Fruit fly (Drosophila melanogaster): ENCODE data around the gene CG3213.

CG3213 gene

DNA sequence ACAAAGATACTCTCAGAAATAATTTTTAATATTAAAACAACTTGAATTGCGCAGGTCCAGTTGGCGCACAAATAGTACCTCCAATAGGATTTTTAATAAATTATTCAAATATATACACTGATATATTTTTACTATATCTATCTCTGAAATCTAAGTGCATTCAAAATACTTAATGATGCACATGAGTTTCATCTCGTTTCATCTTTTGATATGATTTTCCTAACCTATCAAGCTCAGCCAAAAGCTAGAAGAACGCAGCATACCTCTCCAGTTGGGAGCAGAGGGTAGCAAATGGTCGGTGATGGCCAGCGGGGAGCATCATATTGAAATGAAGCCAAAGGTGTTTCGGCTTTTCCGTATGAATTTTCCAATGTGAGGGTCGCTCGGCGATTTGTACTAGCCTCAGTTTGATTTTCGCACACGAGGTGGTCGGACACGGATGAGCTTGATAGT is 5.3 kb upstream of the CG3213 start, which contains the start of gene CG8852 (continued):
- peak; percentile 72 for TF ChIP-seq Med (GFP tag)
- no peak for TF ChIP-seq CG18599 (GFP tag; optimal IDR thresholded peaks at IDR 0.05)
- 0 out of 3 replicates have a peak, but pooled peaks have one; percentile 27 for TF ChIP-seq zfh1 (GFP tag; IDR thresholded peaks at IDR 0.05)
- no peak for TF ChIP-seq pb (GFP tag; optimal IDR thresholded peaks at IDR 0.05)
- no peak for TF ChIP-seq CG11504 (tag; optimal IDR thresholded peaks at IDR 0.05)
- peak; percentile 16 for TF ChIP-seq CG6765 (GFP tag; optimal IDR thresholded peaks at IDR 0.05)
- no peak for TF ChIP-seq CG13624 (GFP tag; optimal IDR thresholded peaks at IDR 0.05)
- no peak for TF ChIP-seq CG1233 (GFP tag; optimal IDR thresholded peaks at IDR 0.05)
- 0 out of 2 replicates have a peak, but pooled peaks have one; percentile 8 for TF ChIP-seq CG7372 (GFP tag; IDR thresholded peaks at IDR 0.05)
- TF ChIP-seq CG8924 (tag; optimal IDR thresholded peaks at IDR 0.05), result peak; percentile 32
- TF ChIP-seq CG11093 (GFP tag; IDR thresholded peaks at IDR 0.05), result 0 out of 3 replicates have a peak, but pooled peaks have one; percentile 8
- TF ChIP-seq gcm2 (GFP tag; optimal IDR thresholded peaks at IDR 0.05), result no peak
- TF ChIP-seq wor (GFP tag; IDR thresholded peaks at IDR 0.05), result peak; percentile 45
- peak; percentile 3 for TF ChIP-seq Fer2 (tag; optimal IDR thresholded peaks at IDR 0.05)
- 0 out of 3 replicates have a peak, but pooled peaks have one; percentile 29 for TF ChIP-seq ci (GFP tag; IDR thresholded peaks at IDR 0.05)
- TF ChIP-seq so (GFP tag; IDR thresholded peaks at IDR 0.05), result 0 out of 3 replicates have a peak, but pooled peaks have one; percentile 13
- peak; percentile 50; the same call in 1 of the 2 replicates for TF ChIP-seq al (GFP tag; IDR thresholded peaks at IDR 0.05)
- no peak for TF ChIP-seq pho (GFP tag; optimal IDR thresholded peaks at IDR 0.05)
- no peak for TF ChIP-seq CG10209 (GFP tag; optimal IDR thresholded peaks at IDR 0.05)
- TF ChIP-seq nau (GFP tag; optimal IDR thresholded peaks at IDR 0.05), result no peak
- TF ChIP-seq Atf6 (GFP tag; IDR thresholded peaks at IDR 0.05), result peak; percentile 54; the same call in 1 of the 2 replicates
- no peak for TF ChIP-seq CG4854 (GFP tag; optimal IDR thresholded peaks at IDR 0.05)
- peak; percentile 39; the same call in 1 of the 2 replicates for TF ChIP-seq lmd (GFP tag; IDR thresholded peaks at IDR 0.05)
- 0 out of 2 replicates have a peak, but pooled peaks have one; percentile 34 for TF ChIP-seq E2f2 (GFP tag; IDR thresholded peaks at IDR 0.05)
- TF ChIP-seq tup (GFP tag; optimal IDR thresholded peaks at IDR 0.05), result no peak
- no peak for TF ChIP-seq pan (optimal IDR thresholded peaks at IDR 0.05)
- peak in 1 of 2 experiments; percentile 47 for TF ChIP-seq pan (GFP tag; optimal IDR thresholded peaks at IDR 0.05 in 1 of 2, IDR thresholded peaks at IDR 0.05 in 1 of 2)
- TF ChIP-seq dysf (GFP tag; IDR thresholded peaks at IDR 0.05), result peak; percentile 57; the same call in 1 of the 3 replicates
- no peak for TF ChIP-seq ara (GFP tag; IDR thresholded peaks at IDR 0.05)
- no peak for TF ChIP-seq inv (GFP tag; IDR thresholded peaks at IDR 0.05; ENCODE audit: partially characterized antibody)
- TF ChIP-seq Hr3 (GFP tag; optimal IDR thresholded peaks at IDR 0.05), result peak; percentile 16
- TF ChIP-seq stc (GFP tag; IDR thresholded peaks at IDR 0.05), result peak; percentile 56; the same call in 1 of the 2 replicates
- peak; percentile 20; the same call in 1 of the 3 replicates for TF ChIP-seq Aef1 (GFP tag; IDR thresholded peaks at IDR 0.05)
- TF ChIP-seq CG17385 (GFP tag; optimal IDR thresholded peaks at IDR 0.05), result peak; percentile 3
- TF ChIP-seq dpn (GFP tag; optimal IDR thresholded peaks at IDR 0.05), result peak in 1 of 2 experiments; percentile 9
- peak; percentile 28; the same call in 1 of the 2 replicates for TF ChIP-seq CG10366 (GFP tag; IDR thresholded peaks at IDR 0.05)
- TF ChIP-seq bsh (GFP tag; optimal IDR thresholded peaks at IDR 0.05), result no peak
- no peak for TF ChIP-seq Dp (GFP tag; optimal IDR thresholded peaks at IDR 0.05)
- no peak for TF ChIP-seq sna (GFP tag; IDR thresholded peaks at IDR 0.05; ENCODE audit: partially characterized antibody)
- peak; percentile 58 for TF ChIP-seq CG32532 (GFP tag; IDR thresholded peaks at IDR 0.05)
- TF ChIP-seq hkb (optimal IDR thresholded peaks at IDR 0.05), result no peak
- TF ChIP-seq hkb (GFP tag; IDR thresholded peaks at IDR 0.05), result peak; percentile 33; the same call in 1 of the 2 replicates
- peak; percentile 51 for TF ChIP-seq Oli (tag; optimal IDR thresholded peaks at IDR 0.05)
- 0 out of 3 replicates have a peak, but pooled peaks have one; percentile 18 for TF ChIP-seq tgo (GFP tag; IDR thresholded peaks at IDR 0.05)
- peak; percentile 31 for TF ChIP-seq nmo (GFP tag; optimal IDR thresholded peaks at IDR 0.05)
- TF ChIP-seq Jarid2 (GFP tag; optimal IDR thresholded peaks at IDR 0.05), result no peak
- TF ChIP-seq sima (GFP tag; optimal IDR thresholded peaks at IDR 0.05), result no peak
- TF ChIP-seq CG9817 (tag; optimal IDR thresholded peaks at IDR 0.05), result peak; percentile 8
- peak; percentile 44 for TF ChIP-seq CG10543 (GFP tag; optimal IDR thresholded peaks at IDR 0.05)
- peak; percentile 35 for TF ChIP-seq CG6689 (GFP tag; IDR thresholded peaks at IDR 0.05)

All from whole organism, embryonic.